Worm (Caenorhabditis elegans) whole organism, L1 larva: ENCODE measurements around the gene nlp-67.

Experiments
- C04F5.9 ChIP-seq: sonication (generic microtip); optimal IDR thresholded peaks from 2 replicates; lab custom pipeline; 2016; ENCODE audit warnings: missing genetic modification characterization, missing compliant biosample characterization
- F16B12.6 ChIP-seq: fragments of 150-350 bp; optimal IDR thresholded peaks from 2 replicates; lab custom pipeline; 2014; ENCODE audit warnings: missing biosample characterization, missing genetic modification characterization
- blmp-1 ChIP-seq: fragments of 150-350 bp; optimal IDR thresholded peaks from 2 replicates; lab custom pipeline; 2014; ENCODE audit warnings: missing biosample characterization, missing genetic modification characterization
- ceh-88 ChIP-seq: fragments of 200-800 bp; sonication (Bioruptor generic); IDR thresholded peaks from 2 replicates; pipeline ENCODE4 v1.3.6; 2022; ENCODE audit warnings: missing genetic modification characterization, missing compliant biosample characterization
- dsc-1 ChIP-seq: sonication (generic microtip); optimal IDR thresholded peaks from 2 replicates; lab custom pipeline; 2016; ENCODE audit warnings: mild to moderate bottlenecking, missing genetic modification characterization, missing compliant biosample characterization
- efl-1 ChIP-seq, 4 experiments: fragments of 150-350 bp; optimal IDR thresholded peaks in 3 of 4; peaks in 1 of 4; 1 replicate in 1 of 4; 2 replicates in 3 of 4; lab custom pipeline; 2014; ENCODE audit warnings: missing biosample characterization in 2 of 4, missing genetic modification characterization in 2 of 4, missing genetic modification reagents in 2 of 4
- elt-2 ChIP-seq: sonication (generic microtip); optimal IDR thresholded peaks from 2 replicates; lab custom pipeline; 2016; ENCODE audit warnings: missing genetic modification characterization, mild to moderate bottlenecking, inconsistent platforms, missing compliant biosample characterization, missing genetic modification reagents
- elt-3 ChIP-seq, 6 experiments: fragments of 150-350 bp in 1 of 6; sonication (generic microtip); optimal IDR thresholded peaks; 2 replicates each; lab custom pipeline; 2017 to 2018; ENCODE audit warnings: missing biosample characterization in 6 of 6, missing genetic modification characterization in 6 of 6, inconsistent platforms in 1 of 6
- fkh-10 ChIP-seq: sonication (generic microtip); optimal IDR thresholded peaks from 2 replicates; lab custom pipeline; 2017; ENCODE audit warnings: missing biosample characterization, missing genetic modification reagents, missing genetic modification characterization
- grh-1 ChIP-seq: fragments of 200-800 bp; sonication (Bioruptor generic); IDR thresholded peaks from 2 replicates; pipeline ENCODE4 v1.3.6; 2022; ENCODE audit warnings: missing genetic modification reagents, missing genetic modification characterization, missing compliant biosample characterization
- hlh-17 ChIP-seq: fragments of 200-800 bp; sonication (Bioruptor generic); optimal IDR thresholded peaks from 2 replicates; lab custom pipeline; 2018; ENCODE audit warnings: missing genetic modification characterization, mild to moderate bottlenecking, missing compliant biosample characterization, moderate library complexity, borderline replicate concordance
- hlh-4 ChIP-seq: sonication (generic microtip); optimal IDR thresholded peaks from 2 replicates; lab custom pipeline; 2016; ENCODE audit warnings: mild to moderate bottlenecking, missing genetic modification characterization, missing compliant biosample characterization
- irx-1 ChIP-seq: sonication (generic microtip); optimal IDR thresholded peaks from 2 replicates; lab custom pipeline; 2016; ENCODE audit warnings: missing genetic modification characterization, missing compliant biosample characterization
- isw-1 ChIP-seq: fragments of 200-800 bp; sonication (Bioruptor generic); IDR thresholded peaks from 2 replicates; pipeline ENCODE4 v1.3.6; 2022; ENCODE audit warnings: missing genetic modification characterization, missing compliant biosample characterization
- lin-14 ChIP-seq: fragments of 200-800 bp; sonication (Bioruptor generic); optimal IDR thresholded peaks from 2 replicates; lab custom pipeline; 2018; ENCODE audit warnings: mild to moderate bottlenecking, missing genetic modification characterization, moderate library complexity, missing compliant biosample characterization
- lin-35 ChIP-seq, 2 experiments: fragments of 150-350 bp; optimal IDR thresholded peaks; 2 replicates each; lab custom pipeline; 2014; ENCODE audit warnings: missing biosample characterization in 2 of 2, missing genetic modification characterization in 2 of 2, missing genetic modification reagents in 2 of 2
- lir-3 ChIP-seq: sonication (generic microtip); optimal IDR thresholded peaks from 2 replicates; lab custom pipeline; 2016; ENCODE audit warnings: mild to moderate bottlenecking, missing genetic modification characterization, moderate library complexity, missing compliant biosample characterization; ENCODE audit not compliant: poor library complexity
- lsy-2 ChIP-seq, 2 experiments: fragments of 150-350 bp; optimal IDR thresholded peaks; 2 replicates each; lab custom pipeline; 2014; ENCODE audit warnings: missing biosample characterization in 2 of 2, missing genetic modification characterization in 2 of 2
- mdl-1 ChIP-seq, 2 experiments: fragments of 150-350 bp; optimal IDR thresholded peaks; 2 replicates each; lab custom pipeline; 2014 to 2017; ENCODE audit warnings: missing biosample characterization in 2 of 2, missing genetic modification characterization in 2 of 2, inconsistent platforms in 1 of 2
- mef-2 ChIP-seq: fragments of 150-350 bp; optimal IDR thresholded peaks from 2 replicates; lab custom pipeline; 2014; ENCODE audit warnings: missing biosample characterization, missing genetic modification characterization
- mep-1 ChIP-seq: fragments of 150-350 bp; optimal IDR thresholded peaks from 2 replicates; lab custom pipeline; 2014; ENCODE audit warnings: missing biosample characterization, missing genetic modification characterization
- nhr-19 ChIP-seq: fragments of 200-800 bp; sonication (Bioruptor generic); conservative IDR thresholded peaks from 2 replicates; pipeline ENCODE4 v1.3.6; 2022; ENCODE audit warnings: missing genetic modification characterization, missing compliant biosample characterization
- nhr-20 ChIP-seq: sonication (generic microtip); optimal IDR thresholded peaks from 2 replicates; lab custom pipeline; 2016; ENCODE audit warnings: mild to moderate bottlenecking, missing genetic modification characterization, missing compliant biosample characterization
- nhr-71 ChIP-seq: sonication (generic microtip); optimal IDR thresholded peaks from 2 replicates; lab custom pipeline; 2016; ENCODE audit warnings: mild to moderate bottlenecking, missing genetic modification characterization, moderate library complexity, missing compliant biosample characterization
- nhr-85 ChIP-seq: sonication (generic microtip); peaks from one replicate; lab custom pipeline; 2016; ENCODE audit warnings: missing genetic modification characterization, inconsistent platforms, missing compliant biosample characterization
- nhr-90 ChIP-seq: sonication (generic microtip); optimal IDR thresholded peaks from 2 replicates; lab custom pipeline; 2016; ENCODE audit warnings: mild to moderate bottlenecking, missing genetic modification characterization, missing compliant biosample characterization; ENCODE audit not compliant: poor library complexity
- pqm-1 ChIP-seq: sonication (generic microtip); optimal IDR thresholded peaks from 3 replicates; lab custom pipeline; 2017; ENCODE audit warnings: missing biosample characterization, missing genetic modification characterization
- snpc-4 ChIP-seq: fragments of 150-350 bp; optimal IDR thresholded peaks from 2 replicates; lab custom pipeline; 2014; ENCODE audit warnings: missing biosample characterization, missing genetic modification characterization
- sptf-1 ChIP-seq: fragments of 150-350 bp; optimal IDR thresholded peaks from 2 replicates; lab custom pipeline; 2014; ENCODE audit warnings: missing biosample characterization, missing genetic modification characterization
- sup-37 ChIP-seq: fragments of 200-800 bp; sonication (Bioruptor generic); optimal IDR thresholded peaks from 2 replicates; lab custom pipeline; 2018; ENCODE audit warnings: mild to moderate bottlenecking, missing genetic modification characterization, missing compliant biosample characterization
- swsn-7 ChIP-seq: sonication (generic microtip); optimal IDR thresholded peaks from 2 replicates; lab custom pipeline; 2016; ENCODE audit warnings: missing genetic modification characterization, missing compliant biosample characterization

Gene nlp-67

ce11 chrX:16160924-16161323 lies 23.2 kb upstream of the nlp-67 start:
- TF ChIP-seq grh-1 (GFP tag; lab: Robert Waterston, UW) (no peak), isw-1 (GFP tag; lab: Robert Waterston, UW) (no peak), nhr-19 (GFP tag; lab: Robert Waterston, UW) (no peak), nhr-71 (no peak)

- TF ChIP-seq F16B12.6 (no peak), elt-3 (tag; optimal IDR thresholded peaks at IDR 0.05; lab: Kevin White, UChicago) (no peak), lin-35 (GFP tag; optimal IDR thresholded peaks at IDR 0.05; lab: Kevin White, UChicago) (peak in 1 of 2 experiments; percentile 4), dsc-1 (no peak), efl-1 (optimal IDR thresholded peaks at IDR 0.05; lab: Kevin White, UChicago) (no peak), efl-1 (GFP tag; optimal IDR thresholded peaks at IDR 0.05 in 1 of 2; lab: Kevin White, UChicago) (peak in 1 of 2 experiments; percentile 42), nhr-71 (peak; percentile 4), mdl-1 (tag; optimal IDR thresholded peaks at IDR 0.05; lab: Kevin White, UChicago) (peak in 1 of 2 experiments; percentile 43), elt-2 (tag; lab: Kevin White, UChicago) (peak; percentile 97), nhr-20 (tag; lab: Kevin White, UChicago) (peak; percentile 31)
- TF ChIP-seq, all 84 proteins: peak for 6
These were observed 20.8 kb upstream of the nlp-67 start, which contains the start of gene F09C8.1 for ce11 chrX:16163402-16163801. Gene F09C8.1, minus strand, starts transcription at chrX:16163524.

ce11 chrX:16166484-16166883 lies 17.7 kb upstream of the nlp-67 start:
- TF ChIP-seq elt-2 (tag; lab: Kevin White, UChicago) (peak; percentile 80), ceh-88 (GFP tag; lab: Robert Waterston, UW) (no peak)

ce11 chrX:16166994-16167393 lies 17.2 kb upstream of the nlp-67 start:
- TF ChIP-seq hlh-17 (GFP tag; lab: Kevin White, UChicago), result no peak
- TF ChIP-seq snpc-4 (tag; lab: Kevin White, UChicago), result peak; percentile 52
- no peak for TF ChIP-seq C04F5.9 (tag; lab: Kevin White, UChicago)
- TF ChIP-seq lir-3 (tag; lab: Kevin White, UChicago), result no peak
- TF ChIP-seq pqm-1 (tag; lab: Kevin White, UChicago), result no peak
- no peak for TF ChIP-seq lsy-2 (tag; optimal IDR thresholded peaks at IDR 0.05; lab: Kevin White, UChicago)
- no peak for TF ChIP-seq fkh-10 (GFP tag; lab: Kevin White, UChicago)
- TF ChIP-seq, all 84 proteins: peak for 1

ce11 chrX:16172863-16173262 lies 11.3 kb upstream of the nlp-67 start:
- TF ChIP-seq sptf-1 (tag; lab: Kevin White, UChicago) (no peak), blmp-1 (tag; lab: Kevin White, UChicago) (peak; percentile 39), swsn-7 (tag; lab: Kevin White, UChicago) (no peak), hlh-4 (no peak), nhr-85 (tag; lab: Kevin White, UChicago) (peak; percentile 67), mef-2 (tag; lab: Kevin White, UChicago) (no peak), mep-1 (no peak), lin-14 (GFP tag; lab: Kevin White, UChicago) (peak; percentile 6), elt-3 (tag; optimal IDR thresholded peaks at IDR 0.05; lab: Kevin White, UChicago) (peak in 2 of 6 experiments; percentile 26 to 68), irx-1 (tag; lab: Kevin White, UChicago) (no peak), nhr-90 (tag; lab: Kevin White, UChicago) (no peak), sup-37 (no peak)
